Worm (Caenorhabditis elegans) whole organism, L3 larva: ENCODE results near the gene svh-2.

Experiments
- R02D3.7 ChIP-seq: fragments of 150-350 bp; optimal IDR thresholded peaks from 2 replicates; lab custom pipeline; 2014; ENCODE audit warnings: missing biosample characterization, missing genetic modification characterization
- aly-2 ChIP-seq: fragments of 150-350 bp; optimal IDR thresholded peaks from 2 replicates; lab custom pipeline; 2014; ENCODE audit warnings: missing biosample characterization, missing genetic modification characterization
- ama-1 ChIP-seq: fragments of 150-350 bp; optimal IDR thresholded peaks from 2 replicates; lab custom pipeline; 2018
- ceh-16 ChIP-seq: sonication (generic microtip); optimal IDR thresholded peaks from 2 replicates; lab custom pipeline; 2017; ENCODE audit warnings: missing biosample characterization, missing genetic modification characterization
- ceh-28 ChIP-seq: fragments of 150-350 bp; optimal IDR thresholded peaks from 2 replicates; lab custom pipeline; 2014; ENCODE audit warnings: missing biosample characterization, missing genetic modification reagents, missing genetic modification characterization
- ceh-9 ChIP-seq: sonication (generic microtip); optimal IDR thresholded peaks from 2 replicates; lab custom pipeline; 2018; ENCODE audit warnings: missing biosample characterization, missing genetic modification characterization
- daf-12 ChIP-seq: fragments of 150-350 bp; optimal IDR thresholded peaks from 2 replicates; lab custom pipeline; 2014; ENCODE audit warnings: missing biosample characterization, missing genetic modification reagents, missing genetic modification characterization
- egl-5 ChIP-seq: fragments of 150-350 bp; optimal IDR thresholded peaks from 2 replicates; lab custom pipeline; 2017; ENCODE audit warnings: missing biosample characterization, missing genetic modification reagents, missing genetic modification characterization, inconsistent platforms
- elt-1 ChIP-seq: fragments of 150-350 bp; optimal IDR thresholded peaks from 2 replicates; lab custom pipeline; 2014; ENCODE audit warnings: missing biosample characterization, missing genetic modification characterization
- elt-2 ChIP-seq: sonication (generic microtip); optimal IDR thresholded peaks from 2 replicates; lab custom pipeline; 2016; ENCODE audit warnings: missing genetic modification reagents, mild to moderate bottlenecking, missing genetic modification characterization, missing compliant biosample characterization
- elt-3 ChIP-seq, 3 experiments: fragments of 150-350 bp in 1 of 3; sonication (generic microtip) in 2 of 3; optimal IDR thresholded peaks; 2 replicates in 2 of 3; 4 replicates in 1 of 3; lab custom pipeline; 2014 to 2017; ENCODE audit warnings: missing biosample characterization in 3 of 3, missing genetic modification characterization in 3 of 3
- eor-1 ChIP-seq, 2 experiments: fragments of 150-350 bp; optimal IDR thresholded peaks; 2 replicates each; lab custom pipeline; 2014 to 2018; ENCODE audit warnings: missing biosample characterization in 2 of 2, missing genetic modification characterization in 2 of 2
- fos-1 ChIP-seq: fragments of 150-350 bp; optimal IDR thresholded peaks from 2 replicates; lab custom pipeline; 2014; ENCODE audit warnings: missing biosample characterization, missing genetic modification characterization
- hmg-11 ChIP-seq: sonication (generic microtip); optimal IDR thresholded peaks from 2 replicates; lab custom pipeline; 2016; ENCODE audit warnings: missing genetic modification characterization, missing compliant biosample characterization
- jun-1 ChIP-seq: fragments of 150-350 bp; optimal IDR thresholded peaks from 2 replicates; lab custom pipeline; 2014; ENCODE audit warnings: missing biosample characterization, missing genetic modification reagents, missing genetic modification characterization
- mdl-1 ChIP-seq: fragments of 150-350 bp; optimal IDR thresholded peaks from 2 replicates; lab custom pipeline; 2014; ENCODE audit warnings: missing biosample characterization, missing genetic modification characterization
- mml-1 ChIP-seq: fragments of 150-350 bp; sonication (generic microtip); optimal IDR thresholded peaks from 3 replicates; lab custom pipeline; 2014; ENCODE audit warnings: missing biosample characterization, missing genetic modification characterization
- nfya-1 ChIP-seq: sonication (generic microtip); optimal IDR thresholded peaks from 2 replicates; lab custom pipeline; 2017; ENCODE audit warnings: missing genetic modification characterization, mild to moderate bottlenecking, missing compliant biosample characterization, antibody characterized with exemption, moderate library complexity; ENCODE audit not compliant: insufficient read depth
- nhr-12 ChIP-seq: fragments of 150-350 bp; optimal IDR thresholded peaks from 2 replicates; lab custom pipeline; 2014; ENCODE audit warnings: missing biosample characterization, missing genetic modification characterization
- nhr-23 ChIP-seq: fragments of 150-350 bp; optimal IDR thresholded peaks from 2 replicates; lab custom pipeline; 2014; ENCODE audit warnings: missing biosample characterization, missing genetic modification reagents, missing genetic modification characterization
- nhr-237 ChIP-seq: fragments of 150-350 bp; optimal IDR thresholded peaks from 2 replicates; lab custom pipeline; 2014; ENCODE audit warnings: missing biosample characterization, missing genetic modification characterization
- nhr-25 ChIP-seq: sonication (generic microtip); optimal IDR thresholded peaks from 2 replicates; lab custom pipeline; 2017; ENCODE audit warnings: missing biosample characterization, missing genetic modification characterization
- nhr-28 ChIP-seq: fragments of 150-350 bp; optimal IDR thresholded peaks from 2 replicates; lab custom pipeline; 2014; ENCODE audit warnings: missing biosample characterization, missing genetic modification characterization
- nhr-43 ChIP-seq: sonication (generic microtip); optimal IDR thresholded peaks from 2 replicates; lab custom pipeline; 2016; ENCODE audit warnings: mild to moderate bottlenecking, missing genetic modification characterization, missing compliant biosample characterization; ENCODE audit not compliant: poor library complexity, severe bottlenecking
- nhr-67 ChIP-seq: fragments of 150-350 bp; optimal IDR thresholded peaks from 2 replicates; lab custom pipeline; 2014; ENCODE audit warnings: missing biosample characterization, missing genetic modification characterization
- nhr-77 ChIP-seq: fragments of 150-350 bp; optimal IDR thresholded peaks from 2 replicates; lab custom pipeline; 2014; ENCODE audit warnings: missing biosample characterization, missing genetic modification characterization
- pha-4 ChIP-seq: fragments of 150-350 bp; optimal IDR thresholded peaks from 2 replicates; lab custom pipeline; 2014; ENCODE audit warnings: missing biosample characterization, missing genetic modification reagents, missing genetic modification characterization
- pqm-1 ChIP-seq: fragments of 150-350 bp; optimal IDR thresholded peaks from 2 replicates; lab custom pipeline; 2017; ENCODE audit warnings: missing biosample characterization, missing genetic modification characterization, inconsistent platforms
- sea-2 ChIP-seq: fragments of 150-350 bp; sonication (generic microtip); optimal IDR thresholded peaks from 4 replicates; lab custom pipeline; 2014; ENCODE audit warnings: missing biosample characterization, missing genetic modification reagents, missing genetic modification characterization
- skn-1 ChIP-seq: fragments of 150-350 bp; optimal IDR thresholded peaks from 2 replicates; lab custom pipeline; 2014; ENCODE audit warnings: missing biosample characterization, missing genetic modification characterization
- snpc-4 ChIP-seq: fragments of 150-350 bp; optimal IDR thresholded peaks from 2 replicates; lab custom pipeline; 2014; ENCODE audit warnings: missing biosample characterization, missing genetic modification characterization
- unc-39 ChIP-seq: sonication (generic microtip); optimal IDR thresholded peaks from 4 replicates; lab custom pipeline; 2017; ENCODE audit warnings: missing biosample characterization, missing genetic modification characterization
- ztf-11 ChIP-seq: fragments of 150-350 bp; optimal IDR thresholded peaks from 2 replicates; lab custom pipeline; 2014; ENCODE audit warnings: missing biosample characterization, missing genetic modification characterization
- ztf-4 ChIP-seq: fragments of 150-350 bp; optimal IDR thresholded peaks from 2 replicates; lab custom pipeline; 2014; ENCODE audit warnings: missing biosample characterization, missing genetic modification characterization

svh-2 gene

ce11 chrX:6518537-6518936 lies 34.5 kb upstream of the svh-2 start, which contains the start of gene ets-4:
Gene ets-4 (plus strand): TSS chrX:6518883.
- TF ChIP-seq pha-4 (tag; lab: Kevin White, UChicago) (peak; percentile 43), eor-1 (tag; optimal IDR thresholded peaks at IDR 0.05; lab: Kevin White, UChicago) (no peak), jun-1 (tag; lab: Kevin White, UChicago) (peak; percentile 48), snpc-4 (tag; lab: Kevin White, UChicago) (no peak), nfya-1 (tag; lab: Kevin White, UChicago) (no peak), pqm-1 (tag; lab: Kevin White, UChicago) (peak; percentile 97), elt-1 (no peak), nhr-12 (no peak), egl-5 (tag; lab: Kevin White, UChicago) (no peak), R02D3.7 (tag; lab: Kevin White, UChicago) (no peak), nhr-23 (tag; lab: Kevin White, UChicago) (no peak), ceh-28 (tag; lab: Kevin White, UChicago) (peak; percentile 39), nhr-28 (tag; lab: Kevin White, UChicago) (no peak), elt-3 (tag; optimal IDR thresholded peaks at IDR 0.05; lab: Kevin White, UChicago) (no peak), ztf-4 (tag; lab: Kevin White, UChicago) (no peak), ztf-11 (tag; lab: Kevin White, UChicago) (no peak), elt-2 (peak; percentile 99), sea-2 (GFP tag; lab: Kevin White, UChicago) (no peak), nhr-237 (tag; lab: Kevin White, UChicago) (no peak), unc-39 (tag; lab: Kevin White, UChicago) (no peak), ceh-16 (tag; lab: Kevin White, UChicago) (no peak), nhr-77 (tag; lab: Kevin White, UChicago) (no peak)

DNA sequence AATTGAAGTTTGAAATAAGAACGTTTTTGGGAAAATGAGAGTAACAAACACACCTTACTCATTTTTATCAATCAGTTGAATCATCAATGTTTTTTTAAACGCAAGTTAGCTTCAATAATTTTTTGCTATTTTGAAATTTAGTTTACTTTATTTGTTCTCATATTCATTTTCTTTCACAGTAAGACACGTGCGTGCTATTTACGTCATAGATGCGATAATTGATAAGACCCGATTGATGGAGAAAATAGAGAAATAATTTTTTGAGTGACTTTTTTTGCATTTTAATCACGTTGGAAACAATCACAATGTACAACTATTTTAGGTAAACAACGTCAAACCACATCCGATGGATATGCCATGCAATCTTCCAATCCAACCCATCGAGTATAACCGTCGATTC lies 33.6 kb upstream of the svh-2 start:
- no peak for TF ChIP-seq eor-1 (tag; optimal IDR thresholded peaks at IDR 0.05; lab: Kevin White, UChicago)
- peak; percentile 45 for TF ChIP-seq pqm-1 (tag; lab: Kevin White, UChicago)
- TF ChIP-seq nhr-28 (tag; lab: Kevin White, UChicago), result no peak
- TF ChIP-seq elt-2, result peak; percentile 65
- TF ChIP-seq nhr-77 (tag; lab: Kevin White, UChicago), result no peak
- TF ChIP-seq pha-4 (tag; lab: Kevin White, UChicago), result peak; percentile 29
- TF ChIP-seq, all 47 proteins: peak for 3

DNA sequence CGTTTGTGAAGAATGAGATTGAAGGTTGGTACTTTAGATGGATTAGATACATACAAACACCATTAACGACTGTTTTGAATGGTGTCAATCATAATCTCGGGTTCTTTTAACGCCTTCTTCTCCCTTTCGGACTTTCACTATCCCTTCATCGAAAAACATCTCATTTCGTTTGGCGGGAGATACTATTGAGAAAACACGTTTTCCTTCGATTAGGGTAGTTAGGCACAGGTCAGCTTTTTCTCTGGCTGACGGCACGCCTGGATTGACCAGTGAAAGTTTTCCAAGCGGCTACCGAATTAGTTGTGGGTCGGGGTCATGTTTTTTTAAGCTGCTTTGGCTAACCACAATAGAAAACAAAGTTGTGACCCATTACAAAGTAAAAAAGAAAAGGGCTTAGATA lies 33.1 kb upstream of the svh-2 start:
- no peak for TF ChIP-seq mdl-1
- peak; percentile 79 for TF ChIP-seq nhr-23 (tag; lab: Kevin White, UChicago)

DNA sequence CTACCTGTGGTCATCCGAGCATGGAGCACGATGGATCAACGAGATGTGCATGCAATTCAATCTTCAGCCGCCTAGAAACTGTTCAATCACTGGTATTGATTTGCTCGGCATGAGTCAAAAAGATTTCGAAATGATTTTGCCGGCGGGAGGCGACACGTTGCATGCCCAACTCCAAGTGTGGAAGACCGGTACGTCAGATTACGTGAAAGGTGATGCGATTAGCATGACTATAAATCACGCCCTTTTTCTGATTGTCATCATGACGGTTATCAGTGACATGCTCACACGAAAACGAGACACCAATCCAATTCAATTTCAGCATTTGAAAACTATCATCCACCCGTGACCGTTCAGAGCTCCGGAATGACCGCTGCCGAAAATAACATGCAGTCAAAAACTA lies 32.4 kb upstream of the svh-2 start:
- TF ChIP-seq nhr-43 (peak; percentile 5), skn-1 (tag; lab: Kevin White, UChicago) (peak; percentile 82), elt-2 (peak; percentile 80), aly-2 (no peak), daf-12 (no peak), pqm-1 (tag; lab: Kevin White, UChicago) (peak; percentile 41), jun-1 (tag; lab: Kevin White, UChicago) (no peak), ceh-16 (tag; lab: Kevin White, UChicago) (no peak)

- TF ChIP-seq jun-1 (tag; lab: Kevin White, UChicago), result peak; percentile 59
- TF ChIP-seq hmg-11 (tag; lab: Kevin White, UChicago), result no peak
- TF ChIP-seq ama-1, result peak; percentile 15
- peak; percentile 93 for TF ChIP-seq elt-2
- peak; percentile 36 for TF ChIP-seq pha-4 (tag; lab: Kevin White, UChicago)
- TF ChIP-seq pqm-1 (tag; lab: Kevin White, UChicago), result peak; percentile 90
Observed at ce11 chrX:6522634-6523070, 30.4 kb upstream of the svh-2 start.

DNA sequence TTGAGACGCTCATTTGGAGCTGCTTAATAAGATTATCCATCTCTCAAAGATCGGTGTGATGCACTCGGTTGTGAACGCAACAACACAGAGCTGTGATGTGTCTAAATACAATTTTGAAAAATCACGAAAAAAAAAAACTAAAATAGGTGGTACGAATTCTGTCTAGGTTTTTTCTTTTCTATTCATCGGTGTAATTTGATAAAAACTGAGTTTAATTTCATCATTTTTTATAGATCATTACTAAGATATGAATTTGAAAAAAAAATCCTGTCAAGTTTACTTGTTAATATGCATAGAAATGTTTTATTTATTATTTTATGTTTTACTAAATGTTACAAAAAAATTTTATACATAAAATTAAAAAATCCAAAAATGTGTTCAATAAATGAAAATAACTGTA lies 23.0 kb upstream of the svh-2 start, which contains the start of gene ceh-60:
Gene ceh-60, minus strand, starts transcription at position 101 of the 400 bp plus-strand sequence.
- no peak for TF ChIP-seq ceh-16 (tag; lab: Kevin White, UChicago)
- TF ChIP-seq nhr-67 (tag; lab: Kevin White, UChicago), result no peak
- TF ChIP-seq mml-1 (tag; lab: Kevin White, UChicago), result no peak
- no peak for TF ChIP-seq daf-12
- no peak for TF ChIP-seq ceh-9
- no peak for TF ChIP-seq ztf-11 (tag; lab: Kevin White, UChicago)
- TF ChIP-seq nhr-25 (tag; lab: Kevin White, UChicago), result no peak
- TF ChIP-seq pqm-1 (tag; lab: Kevin White, UChicago), result no peak
- TF ChIP-seq snpc-4 (tag; lab: Kevin White, UChicago), result no peak
- no peak for TF ChIP-seq fos-1 (tag; lab: Kevin White, UChicago)
